Fruit fly (Drosophila melanogaster) whole organism, embryonic: ENCODE results near the gene Rpt4.

Source experiments
- CG14860 ChIP-seq: fragments of 200-800 bp; sonication (Bioruptor generic); IDR thresholded peaks from 3 replicates; pipeline ENCODE4 v1.3.6; 2022; ENCODE audit warnings: missing biosample characterization, missing genetic modification characterization; ENCODE audit not compliant: partially characterized antibody
- CG17912 ChIP-seq: fragments of 200-800 bp; sonication (Bioruptor generic); optimal IDR thresholded peaks from 2 replicates; lab custom pipeline; 2018; ENCODE audit warnings: missing biosample characterization, mild to moderate bottlenecking, missing genetic modification characterization
- Dek ChIP-seq: fragments of 200-800 bp; sonication (Bioruptor generic); optimal IDR thresholded peaks from 3 replicates; lab custom pipeline; 2019; ENCODE audit warnings: missing biosample characterization, mild to moderate bottlenecking, missing genetic modification characterization, moderate library complexity
- emc ChIP-seq: fragments of 200-800 bp; sonication (Bioruptor generic); optimal IDR thresholded peaks from 2 replicates; lab custom pipeline; 2016; ENCODE audit warnings: missing biosample characterization, missing genetic modification characterization
- eve ChIP-seq, 2 experiments: fragments of >200 bp; optimal IDR thresholded peaks; 2 replicates each; lab custom pipeline; 2017; ENCODE audit warnings: missing biosample characterization in 2 of 2, missing genetic modification characterization in 2 of 2
- tin ChIP-seq: fragments of 200-800 bp; sonication (Bioruptor generic); optimal IDR thresholded peaks from 3 replicates; lab custom pipeline; 2016; ENCODE audit warnings: missing biosample characterization, missing genetic modification characterization

dm6 chrX:6254617-6255349 is 36.3 kb downstream of the Rpt4 start:
- TF ChIP-seq tin (no peak), CG17912 (GFP tag; lab: Kevin White, UChicago) (no peak), emc (GFP tag; lab: Kevin White, UChicago) (no peak), eve (GFP tag; optimal IDR thresholded peaks at IDR 0.05; lab: Kevin White, UChicago) (no peak), Dek (tag; lab: Kevin White, UChicago) (no peak), CG14860 (GFP tag; lab: Robert Waterston, UW) (no peak)
